Fruit fly (Drosophila melanogaster): ENCODE measurements around the gene CG33116.
A peak's percentile ranks its signal among the peaks of the same experiment; 100 is the strongest.

CG33116 gene

dm6 chr2L:19575626-19576298 is 42.5 kb downstream of the CG33116 start (continued):
- peak; percentile 93 to 98 for TF ChIP-seq Pdp1 (GFP tag; optimal IDR thresholded peaks at IDR 0.05)
- peak; percentile 90 for TF ChIP-seq abd-A (tag; optimal IDR thresholded peaks at IDR 0.05)
- TF ChIP-seq CG17912 (GFP tag; optimal IDR thresholded peaks at IDR 0.05): peak; percentile 62
- TF ChIP-seq CG11695 (GFP tag; IDR thresholded peaks at IDR 0.05): peak; percentile 94
- peak; percentile 96 for TF ChIP-seq CHES-1-like (GFP tag; optimal IDR thresholded peaks at IDR 0.05)
- peak; percentile 86 for TF ChIP-seq CG6683 (GFP tag; optimal IDR thresholded peaks at IDR 0.05)
- 0 out of 3 replicates have a peak, but pooled peaks have one; percentile 44 for TF ChIP-seq sr (GFP tag; IDR thresholded peaks at IDR 0.05)
- TF ChIP-seq Dp (GFP tag; optimal IDR thresholded peaks at IDR 0.05): no peak
- TF ChIP-seq Elba2 (GFP tag; optimal IDR thresholded peaks at IDR 0.05): peak; percentile 71
- TF ChIP-seq CG33213 (GFP tag; optimal IDR thresholded peaks at IDR 0.05): peak; percentile 90
- TF ChIP-seq Doc2 (GFP tag; IDR thresholded peaks at IDR 0.05): peak; percentile 78
- TF ChIP-seq nmo (GFP tag; optimal IDR thresholded peaks at IDR 0.05): peak; percentile 98
- TF ChIP-seq Kr (GFP tag; optimal IDR thresholded peaks at IDR 0.05): no peak
- peak; percentile 68 for TF ChIP-seq CG16779 (GFP tag; IDR thresholded peaks at IDR 0.05)
- TF ChIP-seq knrl (GFP tag; IDR thresholded peaks at IDR 0.05; ENCODE audit: partially characterized antibody): no peak
- peak; percentile 95 for TF ChIP-seq CG9876 (GFP tag; optimal IDR thresholded peaks at IDR 0.05)
- TF ChIP-seq gfzf (GFP tag; optimal IDR thresholded peaks at IDR 0.05): peak; percentile 35
- TF ChIP-seq CG8944 (GFP tag; optimal IDR thresholded peaks at IDR 0.05): peak; percentile 94
- TF ChIP-seq CG4424 (GFP tag; optimal IDR thresholded peaks at IDR 0.05): peak; percentile 98
- no peak for TF ChIP-seq MESR4 (GFP tag; optimal IDR thresholded peaks at IDR 0.05)
- TF ChIP-seq CG15601 (tag; optimal IDR thresholded peaks at IDR 0.05): peak; percentile 91
- peak; percentile 89 for TF ChIP-seq scrt (GFP tag; optimal IDR thresholded peaks at IDR 0.05)
- peak; percentile 89 for TF ChIP-seq sug (tag; optimal IDR thresholded peaks at IDR 0.05)
- peak; percentile 95 for TF ChIP-seq Dek (tag; optimal IDR thresholded peaks at IDR 0.05)
- TF ChIP-seq crc (GFP tag; optimal IDR thresholded peaks at IDR 0.05): peak; percentile 95
- peak; percentile 73 for TF ChIP-seq CG10431 (GFP tag; optimal IDR thresholded peaks at IDR 0.05)
- peak; percentile 94 for TF ChIP-seq da (GFP tag; optimal IDR thresholded peaks at IDR 0.05)
- peak; percentile 96 for TF ChIP-seq Rfx (GFP tag; IDR thresholded peaks at IDR 0.05)
- TF ChIP-seq tll (GFP tag; optimal IDR thresholded peaks at IDR 0.05): peak in 1 of 2 experiments; percentile 28
- peak; percentile 97 for TF ChIP-seq CG12769 (tag; optimal IDR thresholded peaks at IDR 0.05)
- peak; percentile 67 for TF ChIP-seq CTCF (GFP tag; optimal IDR thresholded peaks at IDR 0.05)
- no peak for TF ChIP-seq hbn (GFP tag; IDR thresholded peaks at IDR 0.05; ENCODE audit: partially characterized antibody)
- peak; percentile 74; the same call in 1 of the 2 replicates for TF ChIP-seq Lim3 (GFP tag; IDR thresholded peaks at IDR 0.05)
- peak; percentile 96 for TF ChIP-seq fu2 (GFP tag; optimal IDR thresholded peaks at IDR 0.05)
- peak; percentile 92 for TF ChIP-seq Mrtf (GFP tag; IDR thresholded peaks at IDR 0.05)
- peak; percentile 81 for TF ChIP-seq CG6254 (GFP tag; optimal IDR thresholded peaks at IDR 0.05)
- no peak for TF ChIP-seq hth (optimal IDR thresholded peaks at IDR 0.05)
- TF ChIP-seq CG7839 (tag; optimal IDR thresholded peaks at IDR 0.05): peak; percentile 98
- no peak for TF ChIP-seq usp (GFP tag; optimal IDR thresholded peaks at IDR 0.05)
- no peak for TF ChIP-seq Lpt (GFP tag; optimal IDR thresholded peaks at IDR 0.05)
- TF ChIP-seq Ravus (GFP tag; IDR thresholded peaks at IDR 0.05): peak; percentile 87
- TF ChIP-seq CG3407 (GFP tag; optimal IDR thresholded peaks at IDR 0.05): peak; percentile 85
- TF ChIP-seq CG5180 (GFP tag; optimal IDR thresholded peaks at IDR 0.05): peak; percentile 84
- peak; percentile 97 for TF ChIP-seq Hr3 (GFP tag; optimal IDR thresholded peaks at IDR 0.05)
- TF ChIP-seq ewg (GFP tag; optimal IDR thresholded peaks at IDR 0.05): peak; percentile 66
- no peak; the same call in 1 of the 2 replicates for TF ChIP-seq dan (GFP tag; IDR thresholded peaks at IDR 0.05)
- peak; percentile 86 for TF ChIP-seq schlank (tag; optimal IDR thresholded peaks at IDR 0.05)
- peak; percentile 17 for TF ChIP-seq pzg (GFP tag; optimal IDR thresholded peaks at IDR 0.05)
- TF ChIP-seq CG15269 (tag; optimal IDR thresholded peaks at IDR 0.05): peak; percentile 97
- peak; percentile 95 for TF ChIP-seq CG11398 (GFP tag; optimal IDR thresholded peaks at IDR 0.05)
